Worm (Caenorhabditis elegans) whole organism, L4 larva: ENCODE data around the gene srx-4.

ENCODE experiments used
- F44E2.7 ChIP-seq: fragments of 200-800 bp; sonication (Bioruptor generic); IDR thresholded peaks from 2 replicates; pipeline ENCODE4 v2.1.2; 2022; ENCODE audit warnings: missing genetic modification characterization, missing compliant biosample characterization
- T26A8.4 ChIP-seq: fragments of 200-800 bp; sonication (Bioruptor generic); IDR thresholded peaks from 2 replicates; pipeline ENCODE4 v1.3.6; 2022; ENCODE audit warnings: missing genetic modification characterization, missing compliant biosample characterization
- aha-1 ChIP-seq: fragments of 150-350 bp; peaks from one replicate; lab custom pipeline; 2014; ENCODE audit warnings: missing biosample characterization, missing genetic modification characterization
- ama-1 ChIP-seq: fragments of 150-350 bp; optimal IDR thresholded peaks from 2 replicates; lab custom pipeline; 2014; ENCODE audit warnings: inconsistent platforms, mixed read lengths
- arid-1 ChIP-seq: fragments of 200-800 bp; sonication (Bioruptor generic); conservative IDR thresholded peaks from 2 replicates; pipeline ENCODE4 v1.3.6; 2022; ENCODE audit warnings: missing genetic modification reagents, missing genetic modification characterization, missing compliant biosample characterization
- ceh-82 ChIP-seq: sonication (generic microtip); optimal IDR thresholded peaks from 2 replicates; lab custom pipeline; 2017; ENCODE audit warnings: missing biosample characterization, missing genetic modification characterization
- daf-16 ChIP-seq, 3 experiments: sonication (generic microtip); optimal IDR thresholded peaks; 2 replicates each; lab custom pipeline; 2016 to 2017; ENCODE audit warnings: missing genetic modification characterization in 3 of 3, missing genetic modification reagents in 3 of 3, mild to moderate bottlenecking in 2 of 3, missing compliant biosample characterization in 2 of 3, missing biosample characterization in 1 of 3, moderate library complexity in 1 of 3
- daf-19 ChIP-seq: fragments of 200-800 bp; sonication (Bioruptor generic); conservative IDR thresholded peaks from 2 replicates; pipeline ENCODE4 v1.3.6; 2022; ENCODE audit warnings: missing genetic modification characterization, missing compliant biosample characterization
- dmd-8 ChIP-seq: fragments of 200-800 bp; sonication (Bioruptor generic); IDR thresholded peaks from 2 replicates; pipeline ENCODE4 v1.3.6; 2022; ENCODE audit warnings: missing genetic modification characterization, missing compliant biosample characterization
- duxl-1 ChIP-seq: sonication (generic microtip); optimal IDR thresholded peaks from 2 replicates; lab custom pipeline; 2016; ENCODE audit warnings: mild to moderate bottlenecking, missing genetic modification characterization, moderate library complexity, missing compliant biosample characterization; ENCODE audit not compliant: poor library complexity
- dve-1 ChIP-seq: sonication (generic microtip); optimal IDR thresholded peaks from 2 replicates; lab custom pipeline; 2017; ENCODE audit warnings: antibody characterized with exemption, mild to moderate bottlenecking, missing genetic modification characterization, missing compliant biosample characterization; ENCODE audit not compliant: insufficient read depth
- gei-8 ChIP-seq: fragments of 200-800 bp; sonication (Bioruptor generic); optimal IDR thresholded peaks from 2 replicates; lab custom pipeline; 2018; ENCODE audit warnings: mild to moderate bottlenecking, missing genetic modification characterization, missing compliant biosample characterization
- hif-1 ChIP-seq, 2 experiments: sonication (generic microtip); optimal IDR thresholded peaks; 2 replicates each; lab custom pipeline; 2016 to 2017; ENCODE audit warnings: missing compliant biosample characterization in 2 of 2, missing genetic modification characterization in 2 of 2, missing genetic modification reagents in 2 of 2, missing genotype in 2 of 2, mild to moderate bottlenecking in 1 of 2
- hlh-11 ChIP-seq: fragments of 200-800 bp; sonication (Bioruptor generic); optimal IDR thresholded peaks from 2 replicates; lab custom pipeline; 2018; ENCODE audit warnings: mild to moderate bottlenecking, missing genetic modification characterization, missing compliant biosample characterization
- hlh-30 ChIP-seq: sonication (generic microtip); optimal IDR thresholded peaks from 2 replicates; lab custom pipeline; 2017; ENCODE audit warnings: antibody characterized with exemption, mild to moderate bottlenecking, missing genetic modification characterization, missing compliant biosample characterization; ENCODE audit not compliant: insufficient read depth
- jun-1 ChIP-seq: fragments of 150-350 bp; optimal IDR thresholded peaks from 2 replicates; lab custom pipeline; 2014; ENCODE audit warnings: missing biosample characterization, missing genetic modification reagents, missing genetic modification characterization
- lim-7 ChIP-seq: fragments of 200-800 bp; sonication (Bioruptor generic); IDR thresholded peaks from 2 replicates; pipeline ENCODE4 v1.3.6; 2022; ENCODE audit warnings: missing genetic modification characterization, missing compliant biosample characterization
- lin-38 ChIP-seq: fragments of 200-800 bp; sonication (Bioruptor generic); IDR thresholded peaks from 2 replicates; pipeline ENCODE4 v1.3.6; 2022; ENCODE audit warnings: missing genetic modification reagents, missing genetic modification characterization, missing compliant biosample characterization
- lsy-2 ChIP-seq, 2 experiments: fragments of 150-350 bp in 1 of 2; sonication (generic microtip) in 1 of 2; optimal IDR thresholded peaks; 2 replicates each; lab custom pipeline; 2014 to 2017; ENCODE audit warnings: missing biosample characterization in 2 of 2, missing genetic modification characterization in 2 of 2
- madf-5 ChIP-seq, 2 experiments: fragments of 200-800 bp; sonication (Bioruptor generic); IDR thresholded peaks; 2 replicates each; pipeline ENCODE4 v1.3.6; 2022; ENCODE audit warnings: missing compliant biosample characterization in 2 of 2, missing genetic modification characterization in 2 of 2
- madf-9 ChIP-seq: fragments of 200-800 bp; sonication (Bioruptor generic); conservative IDR thresholded peaks from 2 replicates; pipeline ENCODE4 v1.3.6; 2022; ENCODE audit warnings: missing genetic modification reagents, missing genetic modification characterization, missing compliant biosample characterization
- mdl-1 ChIP-seq, 2 experiments: fragments of 150-350 bp in 1 of 2; sonication (generic microtip) in 1 of 2; optimal IDR thresholded peaks; 2 replicates each; lab custom pipeline; 2014 to 2017; ENCODE audit warnings: missing biosample characterization in 2 of 2, missing genetic modification characterization in 2 of 2
- mes-2 ChIP-seq: sonication (generic microtip); optimal IDR thresholded peaks from 2 replicates; lab custom pipeline; 2016; ENCODE audit warnings: missing genotype, mild to moderate bottlenecking, missing genetic modification characterization, missing compliant biosample characterization; ENCODE audit not compliant: poor library complexity, severe bottlenecking
- nhr-111 ChIP-seq: fragments of 200-800 bp; sonication (Bioruptor generic); optimal IDR thresholded peaks from 2 replicates; lab custom pipeline; 2018; ENCODE audit warnings: mild to moderate bottlenecking, missing genetic modification characterization, missing compliant biosample characterization
- nhr-25 ChIP-seq: sonication (generic microtip); optimal IDR thresholded peaks from 2 replicates; lab custom pipeline; 2017; ENCODE audit warnings: missing genetic modification characterization, mild to moderate bottlenecking, missing compliant biosample characterization, antibody characterized with exemption, moderate library complexity, borderline replicate concordance; ENCODE audit not compliant: insufficient read depth
- nhr-28 ChIP-seq: fragments of 150-350 bp; optimal IDR thresholded peaks from 2 replicates; lab custom pipeline; 2014; ENCODE audit warnings: missing biosample characterization, missing genetic modification characterization
- nhr-42 ChIP-seq: fragments of 200-800 bp; sonication (Bioruptor generic); IDR thresholded peaks from 2 replicates; pipeline ENCODE4 v1.3.6; 2022; ENCODE audit warnings: missing genetic modification characterization, missing compliant biosample characterization
- nhr-6 ChIP-seq: fragments of 150-350 bp; optimal IDR thresholded peaks from 2 replicates; lab custom pipeline; 2014; ENCODE audit warnings: missing biosample characterization, missing genetic modification characterization
- php-3 ChIP-seq: fragments of 200-800 bp; sonication (Bioruptor generic); IDR thresholded peaks from 2 replicates; pipeline ENCODE4 v1.3.6; 2022; ENCODE audit warnings: missing genetic modification reagents, missing genetic modification characterization, missing compliant biosample characterization
- snpc-1.2 ChIP-seq: fragments of 200-800 bp; sonication (Bioruptor generic); IDR thresholded peaks from 2 replicates; pipeline ENCODE4 v1.3.6; 2022; ENCODE audit warnings: missing genetic modification reagents, missing genetic modification characterization, missing compliant biosample characterization
- unc-62 ChIP-seq, 3 experiments: fragments of 150-350 bp in 1 of 3; sonication (generic microtip); optimal IDR thresholded peaks in 2 of 3; peaks in 1 of 3; 1 replicate in 1 of 3; 2 replicates in 2 of 3; lab custom pipeline; 2014 to 2017; ENCODE audit warnings: missing biosample characterization in 3 of 3, missing genetic modification characterization in 3 of 3, missing genetic modification reagents in 3 of 3, missing genotype in 1 of 3
- zip-11 ChIP-seq: fragments of 200-800 bp; sonication (Bioruptor generic); IDR thresholded peaks from 2 replicates; pipeline ENCODE4 v1.3.6; 2022; ENCODE audit warnings: missing genetic modification characterization, missing compliant biosample characterization
- ztf-11 ChIP-seq: fragments of 150-350 bp; optimal IDR thresholded peaks from 2 replicates; lab custom pipeline; 2014; ENCODE audit warnings: missing biosample characterization, missing genetic modification characterization

Gene srx-4

DNA sequence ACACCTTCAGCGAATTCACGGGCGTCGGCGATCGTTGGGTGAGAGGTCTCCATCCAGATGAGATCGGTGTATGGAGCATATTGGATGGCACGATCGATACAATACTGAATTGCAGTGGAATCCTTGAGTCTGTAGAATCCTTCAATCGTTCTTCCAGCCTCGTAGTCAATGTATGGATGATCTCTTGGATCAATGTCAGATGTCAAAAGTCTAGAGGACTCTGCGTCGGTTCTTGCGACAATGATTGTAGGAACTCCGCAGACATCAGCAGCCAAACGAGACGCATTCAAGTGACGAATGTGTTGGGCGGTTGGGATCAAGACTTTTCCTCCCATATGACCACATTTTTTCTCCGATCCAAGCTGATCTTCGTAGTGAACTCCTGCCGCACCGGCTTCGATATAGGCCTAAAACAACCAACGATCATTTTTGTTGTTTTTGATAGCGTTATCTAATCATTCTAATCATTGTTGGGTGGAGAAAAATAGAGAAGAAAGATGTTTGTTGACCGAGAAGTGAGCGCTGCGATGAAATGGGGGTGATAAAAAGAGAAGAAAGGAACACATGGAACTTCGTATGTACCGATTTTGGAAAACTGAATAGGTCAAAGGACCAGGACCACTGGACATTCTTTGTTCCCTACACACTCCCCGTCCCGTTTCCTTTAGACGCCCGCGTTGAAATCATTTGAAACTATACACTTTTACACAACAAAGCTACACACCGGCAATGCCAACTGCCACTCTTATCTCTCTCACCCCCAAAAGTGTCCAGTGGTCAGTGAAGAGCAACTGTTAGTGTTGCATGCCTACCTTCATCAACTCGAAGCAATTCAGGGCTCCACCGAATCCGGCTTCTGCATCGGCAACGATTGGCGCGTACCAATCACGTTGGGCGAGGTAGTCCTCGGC lies 34.3 kb upstream of the srx-4 start (continued):
- TF ChIP-seq lin-38 (GFP tag; lab: Robert Waterston, UW) = 0 out of 2 replicates have a peak, but pooled peaks have one; percentile 3
- TF ChIP-seq hlh-11 (tag; lab: Kevin White, UChicago) = no peak
- no peak for TF ChIP-seq nhr-111 (GFP tag; lab: Kevin White, UChicago)
- peak; percentile 24; the same call in 1 of the 2 replicates for TF ChIP-seq nhr-42 (GFP tag; lab: Robert Waterston, UW)
- TF ChIP-seq daf-16 (GFP tag; optimal IDR thresholded peaks at IDR 0.05; lab: Kevin White, UChicago) = peak in 1 of 2 experiments; percentile 6
- no peak for TF ChIP-seq daf-16 (tag; optimal IDR thresholded peaks at IDR 0.05; lab: Kevin White, UChicago)
- TF ChIP-seq T26A8.4 (GFP tag; lab: Robert Waterston, UW) = peak; percentile 27; the same call in 1 of the 2 replicates

DNA sequence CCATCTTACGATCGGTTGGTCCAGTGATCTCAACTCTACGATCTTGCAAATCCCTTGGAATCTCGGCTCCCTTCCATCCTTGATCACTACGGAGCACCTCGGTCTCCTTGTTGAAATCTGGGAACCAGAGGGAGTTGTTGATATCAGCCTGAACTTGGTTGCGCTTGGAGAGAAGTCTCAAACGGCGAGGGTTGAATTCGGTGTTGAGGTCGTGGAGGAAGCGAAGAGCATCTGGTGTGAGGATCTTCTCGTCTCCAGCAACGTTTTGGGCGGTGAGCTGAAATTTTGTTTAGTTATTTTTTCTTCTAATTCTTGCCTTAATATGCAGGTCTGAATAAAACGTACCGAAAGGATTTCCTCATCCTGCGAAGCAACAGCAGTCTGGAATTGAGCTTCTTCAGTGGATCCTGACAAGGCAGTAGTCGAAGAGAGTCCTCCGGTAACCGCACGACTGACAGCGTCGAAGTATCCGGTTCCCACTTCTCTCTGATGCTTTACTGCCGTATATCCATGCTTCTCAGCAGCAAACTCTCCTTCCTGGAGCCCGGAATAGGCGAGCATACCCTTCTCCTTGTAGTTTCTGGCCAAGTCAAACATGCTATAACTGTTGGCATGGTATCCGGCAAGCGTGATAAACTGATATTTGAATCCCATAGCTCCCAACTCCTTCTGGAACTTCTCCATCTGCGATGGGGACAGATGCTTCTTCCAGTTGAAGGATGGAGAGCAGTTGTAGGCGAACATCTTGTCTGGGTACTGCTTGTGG lies 33.4 kb upstream of the srx-4 start:
- no peak for TF ChIP-seq lsy-2 (tag; optimal IDR thresholded peaks at IDR 0.05; lab: Kevin White, UChicago)
- 0 out of 2 replicates have a peak, but pooled peaks have one; percentile 29 for TF ChIP-seq zip-11 (GFP tag; lab: Robert Waterston, UW)
- 0 out of 2 replicates have a peak, but pooled peaks have one; percentile 46 for TF ChIP-seq F44E2.7 (GFP tag; lab: Robert Waterston, UW)
- peak; percentile 58; the same call in 1 of the 2 replicates for TF ChIP-seq T26A8.4 (GFP tag; lab: Robert Waterston, UW)
- 0 out of 2 replicates have a peak, but pooled peaks have one; percentile 3 for TF ChIP-seq madf-9
- no peak for TF ChIP-seq daf-19 (GFP tag; lab: Robert Waterston, UW)
- TF ChIP-seq ama-1 = peak; percentile 93
- no peak for TF ChIP-seq gei-8 (GFP tag; lab: Kevin White, UChicago)
- TF ChIP-seq jun-1 (tag; lab: Kevin White, UChicago) = peak; percentile 36
- TF ChIP-seq aha-1 (tag; lab: Kevin White, UChicago) = peak; percentile 96
- TF ChIP-seq nhr-25 = peak; percentile 2
- TF ChIP-seq nhr-42 (GFP tag; lab: Robert Waterston, UW) = 0 out of 2 replicates have a peak, but pooled peaks have one; percentile 28
- no peak for TF ChIP-seq nhr-28 (tag; lab: Kevin White, UChicago)
- no peak for TF ChIP-seq daf-16 (GFP tag; optimal IDR thresholded peaks at IDR 0.05; lab: Kevin White, UChicago)
- peak; percentile 62 for TF ChIP-seq daf-16 (tag; optimal IDR thresholded peaks at IDR 0.05; lab: Kevin White, UChicago)

ce11 chrV:724946-725806 lies 32.6 kb upstream of the srx-4 start:
- peak; percentile 54 for TF ChIP-seq duxl-1
- peak in 1 of 2 experiments; percentile 4 for TF ChIP-seq mdl-1 (tag; optimal IDR thresholded peaks at IDR 0.05; lab: Kevin White, UChicago)
- no peak for TF ChIP-seq ztf-11
- no peak for TF ChIP-seq snpc-1.2 (GFP tag; lab: Robert Waterston, UW)
- no peak for TF ChIP-seq ceh-82
- peak; percentile 81 for TF ChIP-seq aha-1 (tag; lab: Kevin White, UChicago)
- TF ChIP-seq F44E2.7 (GFP tag; lab: Robert Waterston, UW) = 0 out of 2 replicates have a peak, but pooled peaks have one; percentile 2
- TF ChIP-seq mes-2 (tag; lab: Kevin White, UChicago) = peak; percentile 62
- peak; percentile 96 for TF ChIP-seq ama-1
- TF ChIP-seq unc-62 (GFP tag; optimal IDR thresholded peaks at IDR 0.05 in 1 of 2; lab: Kevin White, UChicago) = peak in 1 of 2 experiments; percentile 90
- no peak for TF ChIP-seq unc-62 (tag; optimal IDR thresholded peaks at IDR 0.05; lab: Kevin White, UChicago)
- no peak for TF ChIP-seq lim-7
- no peak for TF ChIP-seq madf-5 (GFP tag; IDR thresholded peaks at IDR 0.05; lab: Robert Waterston, UW)
- peak in 1 of 2 experiments; percentile 8 for TF ChIP-seq daf-16 (GFP tag; optimal IDR thresholded peaks at IDR 0.05; lab: Kevin White, UChicago)
- TF ChIP-seq daf-16 (tag; optimal IDR thresholded peaks at IDR 0.05; lab: Kevin White, UChicago) = peak; percentile 4
- no peak for TF ChIP-seq daf-19 (GFP tag; lab: Robert Waterston, UW)
- peak in 1 of 2 experiments; percentile 5 for TF ChIP-seq hif-1 (tag; optimal IDR thresholded peaks at IDR 0.05; lab: Kevin White, UChicago)
- peak; percentile 3 for TF ChIP-seq hlh-30
- no peak for TF ChIP-seq php-3 (GFP tag; lab: Robert Waterston, UW)
- peak; percentile 65; the same call in 1 of the 2 replicates for TF ChIP-seq dmd-8 (GFP tag; lab: Robert Waterston, UW)
- TF ChIP-seq lsy-2 (tag; optimal IDR thresholded peaks at IDR 0.05; lab: Kevin White, UChicago) = peak in 1 of 2 experiments; percentile 20
- TF ChIP-seq arid-1 (GFP tag; lab: Robert Waterston, UW) = 0 out of 2 replicates have a peak, but pooled peaks have one; percentile 12
- TF ChIP-seq dve-1 (tag; lab: Kevin White, UChicago) = peak; percentile 12
- peak; percentile 49 for TF ChIP-seq nhr-6 (tag; lab: Kevin White, UChicago)
- peak; percentile 5 for TF ChIP-seq T26A8.4 (GFP tag; lab: Robert Waterston, UW)
